Fruit fly (Drosophila melanogaster) whole organism, prepupa: Measurements from ENCODE around the gene betaTub85D.

Experiments used
- CG10631 ChIP-seq: fragments of 200-800 bp; sonication (Bioruptor generic); optimal IDR thresholded peaks from 2 replicates; lab custom pipeline; 2016; ENCODE audit warnings: missing biosample characterization, missing genetic modification characterization
- CG10669 ChIP-seq: fragments of 200-800 bp; sonication (Bioruptor generic); optimal IDR thresholded peaks from 3 replicates; lab custom pipeline; 2018; ENCODE audit warnings: missing biosample characterization, mild to moderate bottlenecking, missing genetic modification characterization, moderate library complexity
- CG9139 ChIP-seq: fragments of 200-800 bp; sonication (Bioruptor generic); optimal IDR thresholded peaks from 3 replicates; lab custom pipeline; 2017; ENCODE audit warnings: missing biosample characterization, mild to moderate bottlenecking, missing genetic modification characterization

- TF ChIP-seq CG9139 (GFP tag; lab: Kevin White, UChicago) (no peak), CG10669 (GFP tag; lab: Kevin White, UChicago) (no peak), CG10631 (no peak)
Measured at dm6 chr3R:9376789-9377188, 33.3 kb downstream of the betaTub85D start.
